Worm (Caenorhabditis elegans) whole organism, L4 larva: ENCODE measurements around the gene F02E8.4.
A peak's percentile ranks its signal among the peaks of the same experiment; 100 is the strongest.

Experiments
- F10B5.3 ChIP-seq: sonication (generic microtip); optimal IDR thresholded peaks from 2 replicates; lab custom pipeline; 2016; ENCODE audit warnings: mild to moderate bottlenecking, missing genetic modification characterization, missing compliant biosample characterization
- F44E2.7 ChIP-seq: fragments of 200-800 bp; sonication (Bioruptor generic); IDR thresholded peaks from 2 replicates; pipeline ENCODE4 v2.1.2; 2022; ENCODE audit warnings: missing genetic modification characterization, missing compliant biosample characterization
- R02D3.7 ChIP-seq: fragments of 150-350 bp; sonication (generic microtip); optimal IDR thresholded peaks from 3 replicates; lab custom pipeline; 2014; ENCODE audit warnings: missing biosample characterization, missing genetic modification characterization
- ZK337.2 ChIP-seq: fragments of 200-800 bp; sonication (Bioruptor generic); IDR thresholded peaks from 2 replicates; pipeline ENCODE4 v1.3.6; 2022; ENCODE audit warnings: missing genetic modification reagents, missing genetic modification characterization, missing compliant biosample characterization
- aha-1 ChIP-seq: fragments of 150-350 bp; peaks from one replicate; lab custom pipeline; 2014; ENCODE audit warnings: missing biosample characterization, missing genetic modification characterization
- arid-1 ChIP-seq: fragments of 200-800 bp; sonication (Bioruptor generic); conservative IDR thresholded peaks from 2 replicates; pipeline ENCODE4 v1.3.6; 2022; ENCODE audit warnings: missing genetic modification reagents, missing genetic modification characterization, missing compliant biosample characterization
- attf-4 ChIP-seq: sonication (generic microtip); optimal IDR thresholded peaks from 3 replicates; lab custom pipeline; 2017; ENCODE audit warnings: missing biosample characterization, missing genetic modification characterization
- ceh-44 ChIP-seq: fragments of 200-800 bp; sonication (Bioruptor generic); IDR thresholded peaks from 2 replicates; pipeline ENCODE4 v1.3.6; 2022; ENCODE audit warnings: missing genetic modification reagents, missing genetic modification characterization, missing compliant biosample characterization
- ceh-82 ChIP-seq: sonication (generic microtip); optimal IDR thresholded peaks from 2 replicates; lab custom pipeline; 2017; ENCODE audit warnings: missing biosample characterization, missing genetic modification characterization
- dmd-9 ChIP-seq: fragments of 200-800 bp; sonication (Bioruptor generic); IDR thresholded peaks from 2 replicates; pipeline ENCODE4 v1.3.6; 2022; ENCODE audit warnings: missing genetic modification reagents, missing genetic modification characterization, missing compliant biosample characterization
- duxl-1 ChIP-seq: sonication (generic microtip); optimal IDR thresholded peaks from 2 replicates; lab custom pipeline; 2016; ENCODE audit warnings: mild to moderate bottlenecking, missing genetic modification characterization, moderate library complexity, missing compliant biosample characterization; ENCODE audit not compliant: poor library complexity
- egl-43 ChIP-seq: fragments of 200-800 bp; sonication (Bioruptor generic); IDR thresholded peaks from 2 replicates; pipeline ENCODE4 v1.3.6; 2022; ENCODE audit warnings: missing genetic modification reagents, missing genetic modification characterization, missing compliant biosample characterization
- fkh-10 ChIP-seq: fragments of 150-350 bp; optimal IDR thresholded peaks from 2 replicates; lab custom pipeline; 2014; ENCODE audit warnings: missing biosample characterization, missing genetic modification reagents, missing genetic modification characterization
- gei-8 ChIP-seq: fragments of 200-800 bp; sonication (Bioruptor generic); optimal IDR thresholded peaks from 2 replicates; lab custom pipeline; 2018; ENCODE audit warnings: mild to moderate bottlenecking, missing genetic modification characterization, missing compliant biosample characterization
- hif-1 ChIP-seq, 2 experiments: sonication (generic microtip); optimal IDR thresholded peaks; 2 replicates each; lab custom pipeline; 2016 to 2017; ENCODE audit warnings: missing compliant biosample characterization in 2 of 2, missing genetic modification characterization in 2 of 2, missing genetic modification reagents in 2 of 2, missing genotype in 2 of 2, mild to moderate bottlenecking in 1 of 2
- hlh-30 ChIP-seq: sonication (generic microtip); optimal IDR thresholded peaks from 2 replicates; lab custom pipeline; 2017; ENCODE audit warnings: antibody characterized with exemption, mild to moderate bottlenecking, missing genetic modification characterization, missing compliant biosample characterization; ENCODE audit not compliant: insufficient read depth
- lin-1 ChIP-seq: fragments of 200-800 bp; sonication (Bioruptor generic); IDR thresholded peaks from 2 replicates; pipeline ENCODE4 v1.3.6; 2022; ENCODE audit warnings: missing genetic modification reagents, missing genetic modification characterization, missing compliant biosample characterization
- lin-15B ChIP-seq: fragments of 150-350 bp; sonication (generic microtip); optimal IDR thresholded peaks from 3 replicates; lab custom pipeline; 2014; ENCODE audit warnings: missing biosample characterization, missing genetic modification characterization
- lin-29 ChIP-seq: fragments of 200-800 bp; sonication (Bioruptor generic); IDR thresholded peaks from 2 replicates; pipeline ENCODE4 v1.3.6; 2022; ENCODE audit warnings: missing genetic modification reagents, missing genetic modification characterization, missing compliant biosample characterization
- lin-39 ChIP-seq: fragments of 150-350 bp; optimal IDR thresholded peaks from 2 replicates; lab custom pipeline; 2014; ENCODE audit warnings: missing biosample characterization, missing genetic modification reagents, missing genetic modification characterization
- lsy-2 ChIP-seq, 2 experiments: fragments of 150-350 bp in 1 of 2; sonication (generic microtip) in 1 of 2; optimal IDR thresholded peaks; 2 replicates each; lab custom pipeline; 2014 to 2017; ENCODE audit warnings: missing biosample characterization in 2 of 2, missing genetic modification characterization in 2 of 2
- madf-5 ChIP-seq, 2 experiments: fragments of 200-800 bp; sonication (Bioruptor generic); IDR thresholded peaks; 2 replicates each; pipeline ENCODE4 v1.3.6; 2022; ENCODE audit warnings: missing compliant biosample characterization in 2 of 2, missing genetic modification characterization in 2 of 2
- mxl-3 ChIP-seq: fragments of 200-800 bp; sonication (Bioruptor generic); optimal IDR thresholded peaks from 2 replicates; lab custom pipeline; 2018; ENCODE audit warnings: mild to moderate bottlenecking, missing genetic modification characterization, missing compliant biosample characterization
- nhr-111 ChIP-seq: fragments of 200-800 bp; sonication (Bioruptor generic); optimal IDR thresholded peaks from 2 replicates; lab custom pipeline; 2018; ENCODE audit warnings: mild to moderate bottlenecking, missing genetic modification characterization, missing compliant biosample characterization
- nhr-25 ChIP-seq: sonication (generic microtip); optimal IDR thresholded peaks from 2 replicates; lab custom pipeline; 2017; ENCODE audit warnings: missing genetic modification characterization, mild to moderate bottlenecking, missing compliant biosample characterization, antibody characterized with exemption, moderate library complexity, borderline replicate concordance; ENCODE audit not compliant: insufficient read depth
- nhr-28 ChIP-seq: fragments of 150-350 bp; optimal IDR thresholded peaks from 2 replicates; lab custom pipeline; 2014; ENCODE audit warnings: missing biosample characterization, missing genetic modification characterization
- nhr-48 ChIP-seq: sonication (generic microtip); optimal IDR thresholded peaks from 2 replicates; lab custom pipeline; 2016; ENCODE audit warnings: mild to moderate bottlenecking, missing genetic modification characterization, missing compliant biosample characterization
- nhr-76 ChIP-seq: fragments of 150-350 bp; optimal IDR thresholded peaks from 2 replicates; lab custom pipeline; 2014; ENCODE audit warnings: missing biosample characterization, missing genetic modification characterization
- rbr-2 ChIP-seq: sonication (generic microtip); optimal IDR thresholded peaks from 2 replicates; lab custom pipeline; 2016; ENCODE audit warnings: missing genotype, missing genetic modification characterization, missing compliant biosample characterization
- saeg-2 ChIP-seq: fragments of 200-800 bp; sonication (Bioruptor generic); IDR thresholded peaks from 2 replicates; pipeline ENCODE4 v1.3.6; 2022; ENCODE audit warnings: missing genetic modification reagents, missing genetic modification characterization, missing compliant biosample characterization
- sdz-12 ChIP-seq: fragments of 200-800 bp; sonication (Bioruptor generic); optimal IDR thresholded peaks from 2 replicates; lab custom pipeline; 2018; ENCODE audit warnings: mild to moderate bottlenecking, missing genetic modification characterization, missing compliant biosample characterization
- snpc-1.2 ChIP-seq: fragments of 200-800 bp; sonication (Bioruptor generic); IDR thresholded peaks from 2 replicates; pipeline ENCODE4 v1.3.6; 2022; ENCODE audit warnings: missing genetic modification reagents, missing genetic modification characterization, missing compliant biosample characterization
- snpc-4 ChIP-seq: fragments of 150-350 bp; optimal IDR thresholded peaks from 2 replicates; lab custom pipeline; 2014; ENCODE audit warnings: missing biosample characterization, missing genetic modification characterization
- spr-3 ChIP-seq: fragments of 200-800 bp; sonication (Bioruptor generic); optimal IDR thresholded peaks from 2 replicates; lab custom pipeline; 2018; ENCODE audit warnings: mild to moderate bottlenecking, missing genetic modification characterization, missing compliant biosample characterization
- unc-130 ChIP-seq: sonication (generic microtip); optimal IDR thresholded peaks from 2 replicates; lab custom pipeline; 2016; ENCODE audit warnings: missing genetic modification reagents, missing genetic modification characterization, missing compliant biosample characterization
- unc-39 ChIP-seq: sonication (generic microtip); optimal IDR thresholded peaks from 2 replicates; lab custom pipeline; 2017; ENCODE audit warnings: missing biosample characterization, missing genetic modification characterization
- unc-62 ChIP-seq, 3 experiments: fragments of 150-350 bp in 1 of 3; sonication (generic microtip); optimal IDR thresholded peaks in 2 of 3; peaks in 1 of 3; 1 replicate in 1 of 3; 2 replicates in 2 of 3; lab custom pipeline; 2014 to 2017; ENCODE audit warnings: missing biosample characterization in 3 of 3, missing genetic modification characterization in 3 of 3, missing genetic modification reagents in 3 of 3, missing genotype in 1 of 3
- ztf-11 ChIP-seq: fragments of 150-350 bp; optimal IDR thresholded peaks from 2 replicates; lab custom pipeline; 2014; ENCODE audit warnings: missing biosample characterization, missing genetic modification characterization

The F02E8.4 gene

ce11 chrX:4484072-4484471, 30.2 kb downstream of the F02E8.4 start:
- TF ChIP-seq F10B5.3 (tag; lab: Kevin White, UChicago) (no peak), R02D3.7 (tag; lab: Kevin White, UChicago) (no peak), ceh-82 (tag; lab: Kevin White, UChicago) (no peak), lin-39 (tag; lab: Kevin White, UChicago) (no peak), unc-62 (GFP tag; optimal IDR thresholded peaks at IDR 0.05 in 1 of 2; lab: Kevin White, UChicago) (no peak), unc-62 (tag; optimal IDR thresholded peaks at IDR 0.05; lab: Kevin White, UChicago) (no peak), snpc-4 (no peak), aha-1 (tag; lab: Kevin White, UChicago) (peak; percentile 15), lsy-2 (tag; optimal IDR thresholded peaks at IDR 0.05; lab: Kevin White, UChicago) (no peak), ZK337.2 (GFP tag; lab: Robert Waterston, UW) (no peak), snpc-1.2 (GFP tag; lab: Robert Waterston, UW) (no peak), duxl-1 (tag; lab: Kevin White, UChicago) (no peak), nhr-25 (tag; lab: Kevin White, UChicago) (no peak), lin-1 (GFP tag; lab: Robert Waterston, UW) (no peak), attf-4 (tag; lab: Kevin White, UChicago) (no peak), nhr-28 (tag; lab: Kevin White, UChicago) (peak; percentile 7), nhr-48 (tag; lab: Kevin White, UChicago) (no peak), hlh-30 (tag; lab: Kevin White, UChicago) (peak; percentile 62), dmd-9 (no peak)

- TF ChIP-seq egl-43 (no peak), lin-15B (tag; lab: Kevin White, UChicago) (no peak), unc-130 (no peak), unc-39 (no peak), hif-1 (tag; optimal IDR thresholded peaks at IDR 0.05; lab: Kevin White, UChicago) (peak in 1 of 2 experiments; percentile 13), fkh-10 (GFP tag; lab: Kevin White, UChicago) (peak; percentile 52), spr-3 (no peak), F44E2.7 (no peak), sdz-12 (GFP tag; lab: Kevin White, UChicago) (no peak), madf-5 (GFP tag; IDR thresholded peaks at IDR 0.05; lab: Robert Waterston, UW) (no peak), aha-1 (tag; lab: Kevin White, UChicago) (peak; percentile 98), lin-1 (GFP tag; lab: Robert Waterston, UW) (no peak), mxl-3 (GFP tag; lab: Kevin White, UChicago) (no peak), ztf-11 (tag; lab: Kevin White, UChicago) (no peak), lin-29 (GFP tag; lab: Robert Waterston, UW) (no peak), saeg-2 (GFP tag; lab: Robert Waterston, UW) (no peak), arid-1 (GFP tag; lab: Robert Waterston, UW) (no peak), rbr-2 (tag; lab: Kevin White, UChicago) (peak; percentile 12), lsy-2 (tag; optimal IDR thresholded peaks at IDR 0.05; lab: Kevin White, UChicago) (peak in 1 of 2 experiments; percentile 15), gei-8 (GFP tag; lab: Kevin White, UChicago) (no peak), ceh-44 (GFP tag; lab: Robert Waterston, UW) (no peak), nhr-76 (no peak), nhr-111 (GFP tag; lab: Kevin White, UChicago) (no peak)
These were observed 35.0 kb downstream of the F02E8.4 start, which contains the start of gene ncr-1 for ce11 chrX:4488807-4489336. TSS of gene ncr-1 (minus strand) at chrX:4488857.
